Fruit fly (Drosophila melanogaster) whole organism, embryonic: ENCODE results near the gene MED15.
A peak's percentile ranks its signal among the peaks of the same experiment; 100 is the strongest.

Experiments used
- Antp ChIP-seq: fragments of 200-800 bp; sonication (Bioruptor generic); optimal IDR thresholded peaks from 3 replicates; lab custom pipeline; 2016; ENCODE audit warnings: missing biosample characterization, missing genetic modification characterization
- B-H1 ChIP-seq: fragments of 200-800 bp; sonication (Bioruptor generic); IDR thresholded peaks from 3 replicates; pipeline ENCODE4 v1.3.6; 2022; ENCODE audit warnings: missing biosample characterization, missing genetic modification characterization
- CG10147 ChIP-seq: fragments of 200-800 bp; sonication (Bioruptor generic); optimal IDR thresholded peaks from 2 replicates; lab custom pipeline; 2019; ENCODE audit warnings: missing biosample characterization, mild to moderate bottlenecking, missing genetic modification characterization, moderate library complexity
- CG10274 ChIP-seq: fragments of 200-800 bp; sonication (Bioruptor generic); optimal IDR thresholded peaks from 3 replicates; lab custom pipeline; 2017; ENCODE audit warnings: missing biosample characterization, mild to moderate bottlenecking, missing genetic modification characterization
- CG11504 ChIP-seq: fragments of 200-800 bp; sonication (Bioruptor generic); optimal IDR thresholded peaks from 3 replicates; lab custom pipeline; 2019; ENCODE audit warnings: missing biosample characterization, mild to moderate bottlenecking, missing genetic modification characterization, moderate library complexity
- CG12659 ChIP-seq: fragments of 200-800 bp; sonication (Bioruptor generic); optimal IDR thresholded peaks from 3 replicates; lab custom pipeline; 2017; ENCODE audit warnings: mild to moderate bottlenecking, missing biosample characterization, missing genetic modification reagents, missing genetic modification characterization
- CG12744 ChIP-seq: fragments of 200-800 bp; sonication (Bioruptor generic); optimal IDR thresholded peaks from 2 replicates; lab custom pipeline; 2016; ENCODE audit warnings: missing biosample characterization, missing genetic modification characterization
- CG12769 ChIP-seq: fragments of 200-800 bp; sonication (Bioruptor generic); optimal IDR thresholded peaks from 2 replicates; lab custom pipeline; 2019; ENCODE audit warnings: missing biosample characterization, mild to moderate bottlenecking, missing genetic modification characterization, moderate library complexity
- CG14014 ChIP-seq: fragments of 200-800 bp; sonication (Bioruptor generic); IDR thresholded peaks from 2 replicates; pipeline ENCODE4 v1.3.6; 2022; ENCODE audit warnings: missing biosample characterization, missing genetic modification characterization
- CG16779 ChIP-seq: fragments of 200-800 bp; sonication (Bioruptor generic); IDR thresholded peaks from 2 replicates; pipeline ENCODE4 v1.3.6; 2022; ENCODE audit warnings: missing biosample characterization, missing genetic modification characterization
- CG17568 ChIP-seq: fragments of 200-800 bp; sonication (Bioruptor generic); optimal IDR thresholded peaks from 2 replicates; lab custom pipeline; 2018; ENCODE audit warnings: missing biosample characterization, mild to moderate bottlenecking, missing genetic modification characterization, moderate library complexity
- CG2120 ChIP-seq: fragments of 200-800 bp; sonication (Bioruptor generic); optimal IDR thresholded peaks from 3 replicates; lab custom pipeline; 2016; ENCODE audit warnings: missing biosample characterization, missing genetic modification characterization
- CG3163 ChIP-seq: fragments of 200-800 bp; sonication (Bioruptor generic); optimal IDR thresholded peaks from 3 replicates; lab custom pipeline; 2016; ENCODE audit warnings: missing biosample characterization, missing genetic modification characterization
- CG3995 ChIP-seq: fragments of 200-800 bp; sonication (Bioruptor generic); optimal IDR thresholded peaks from 3 replicates; lab custom pipeline; 2016; ENCODE audit warnings: missing biosample characterization, missing genetic modification characterization
- CG4424 ChIP-seq: fragments of 200-800 bp; sonication (Bioruptor generic); optimal IDR thresholded peaks from 3 replicates; lab custom pipeline; 2016; ENCODE audit warnings: missing biosample characterization, missing genetic modification characterization
- CG5180 ChIP-seq: fragments of 200-800 bp; sonication (Bioruptor generic); optimal IDR thresholded peaks from 3 replicates; lab custom pipeline; 2017; ENCODE audit warnings: missing biosample characterization, missing genetic modification characterization, mild to moderate bottlenecking, moderate library complexity, missing genetic modification reagents
- CG6765 ChIP-seq: fragments of 200-800 bp; sonication (Bioruptor generic); optimal IDR thresholded peaks from 3 replicates; lab custom pipeline; 2017; ENCODE audit warnings: missing biosample characterization, mild to moderate bottlenecking, missing genetic modification characterization
- CG7745 ChIP-seq: fragments of 200-800 bp; sonication (Bioruptor generic); optimal IDR thresholded peaks from 2 replicates; lab custom pipeline; 2018; ENCODE audit warnings: missing biosample characterization, mild to moderate bottlenecking, missing genetic modification characterization, moderate library complexity
- CG7963 ChIP-seq: fragments of 200-800 bp; sonication (Bioruptor generic); IDR thresholded peaks from 3 replicates; pipeline ENCODE4 v1.3.6; 2022; ENCODE audit warnings: missing biosample characterization, missing genetic modification characterization; ENCODE audit not compliant: partially characterized antibody
- CG8290 ChIP-seq, 3 experiments: fragments of 200-800 bp; sonication (Bioruptor generic); optimal IDR thresholded peaks; 2 replicates each; lab custom pipeline; 2016 to 2019; ENCODE audit warnings: missing biosample characterization in 3 of 3, missing genetic modification characterization in 3 of 3, mild to moderate bottlenecking in 2 of 3, moderate library complexity in 1 of 3
- E2f1 ChIP-seq: fragments of 200-800 bp; sonication (Bioruptor generic); IDR thresholded peaks from 2 replicates; pipeline ENCODE4 v1.3.6; 2022; ENCODE audit warnings: missing biosample characterization, missing genetic modification characterization
- Ets97D ChIP-seq: fragments of 200-800 bp; sonication (Bioruptor generic); optimal IDR thresholded peaks from 3 replicates; lab custom pipeline; 2016; ENCODE audit warnings: missing biosample characterization, missing genetic modification characterization
- Fer3 ChIP-seq: fragments of 200-800 bp; sonication (Bioruptor generic); optimal IDR thresholded peaks from 2 replicates; lab custom pipeline; 2018; ENCODE audit warnings: missing biosample characterization, mild to moderate bottlenecking, missing genetic modification characterization, moderate library complexity
- Hey ChIP-seq: fragments of 200-800 bp; sonication (Bioruptor generic); optimal IDR thresholded peaks from 3 replicates; lab custom pipeline; 2018; ENCODE audit warnings: missing biosample characterization, mild to moderate bottlenecking, missing genetic modification characterization
- TFAM ChIP-seq: fragments of 200-800 bp; sonication (Bioruptor generic); optimal IDR thresholded peaks from 2 replicates; lab custom pipeline; 2017; ENCODE audit warnings: missing biosample characterization, missing genetic modification characterization, inconsistent platforms
- cato ChIP-seq: fragments of 200-800 bp; sonication (Bioruptor generic); optimal IDR thresholded peaks from 2 replicates; lab custom pipeline; 2016; ENCODE audit warnings: missing biosample characterization, missing genetic modification characterization, borderline replicate concordance
- ci ChIP-seq: fragments of 200-800 bp; sonication (Bioruptor generic); IDR thresholded peaks from 3 replicates; pipeline ENCODE4 v1.3.6; 2022; ENCODE audit warnings: missing biosample characterization, missing genetic modification characterization
- crol ChIP-seq: fragments of 200-800 bp; sonication (Bioruptor generic); IDR thresholded peaks from 2 replicates; pipeline ENCODE4 v1.3.6; 2022; ENCODE audit warnings: missing biosample characterization, missing genetic modification characterization
- crp ChIP-seq, 2 experiments: fragments of 200-800 bp; sonication (Bioruptor generic); optimal IDR thresholded peaks; 2 replicates in 1 of 2; 3 replicates in 1 of 2; lab custom pipeline; 2017; ENCODE audit warnings: missing biosample characterization in 2 of 2, missing genetic modification characterization in 2 of 2, mild to moderate bottlenecking in 1 of 2, moderate library complexity in 1 of 2
- dmrt99B ChIP-seq: fragments of 200-800 bp; sonication (Bioruptor generic); optimal IDR thresholded peaks from 2 replicates; lab custom pipeline; 2018; ENCODE audit warnings: missing biosample characterization, mild to moderate bottlenecking, missing genetic modification characterization, moderate library complexity
- emc ChIP-seq: fragments of 200-800 bp; sonication (Bioruptor generic); optimal IDR thresholded peaks from 2 replicates; lab custom pipeline; 2016; ENCODE audit warnings: missing biosample characterization, missing genetic modification characterization
- ftz-f1 ChIP-seq: fragments of 200-800 bp; sonication (Bioruptor generic); optimal IDR thresholded peaks from 2 replicates; lab custom pipeline; 2016; ENCODE audit warnings: missing biosample characterization, missing genetic modification characterization
- grau ChIP-seq: fragments of 200-800 bp; optimal IDR thresholded peaks from 3 replicates; lab custom pipeline; 2019; ENCODE audit warnings: missing biosample characterization, mild to moderate bottlenecking, missing genetic modification characterization, moderate library complexity
- grn ChIP-seq: fragments of 200-800 bp; sonication (Bioruptor generic); optimal IDR thresholded peaks from 3 replicates; lab custom pipeline; 2017; ENCODE audit warnings: missing biosample characterization, missing genetic modification characterization
- kah ChIP-seq: fragments of 200-800 bp; sonication (Bioruptor generic); optimal IDR thresholded peaks from 2 replicates; lab custom pipeline; 2018; ENCODE audit warnings: missing biosample characterization, mild to moderate bottlenecking, missing genetic modification characterization
- luna ChIP-seq: fragments of 200-800 bp; sonication (Bioruptor generic); optimal IDR thresholded peaks from 2 replicates; lab custom pipeline; 2016; ENCODE audit warnings: missing biosample characterization, missing genetic modification characterization
- pan ChIP-seq, 4 experiments: fragments of >200 bp in 3 of 4; fragments of 200-800 bp in 1 of 4; sonication (Bioruptor generic) in 1 of 4; optimal IDR thresholded peaks in 3 of 4; IDR thresholded peaks in 1 of 4; 2 replicates each; pipeline versions ENCODE4 v1.3.6 to Lab custom; 2017 to 2022; ENCODE audit warnings: missing biosample characterization in 2 of 4, missing genetic modification characterization in 2 of 4, mixed read lengths in 1 of 4
- pfk ChIP-seq: fragments of 200-800 bp; sonication (Bioruptor generic); optimal IDR thresholded peaks from 2 replicates; lab custom pipeline; 2018; ENCODE audit warnings: missing biosample characterization, mild to moderate bottlenecking, missing genetic modification characterization, moderate library complexity
- pros ChIP-seq: fragments of 200-800 bp; sonication (Bioruptor generic); optimal IDR thresholded peaks from 3 replicates; lab custom pipeline; 2019; ENCODE audit warnings: missing biosample characterization, mild to moderate bottlenecking, missing genetic modification characterization, moderate library complexity
- pum ChIP-seq: fragments of 200-800 bp; sonication (Bioruptor generic); optimal IDR thresholded peaks from 2 replicates; lab custom pipeline; 2016; ENCODE audit warnings: missing biosample characterization, missing genetic modification characterization
- row ChIP-seq: fragments of 200-800 bp; sonication (Bioruptor generic); IDR thresholded peaks from 3 replicates; pipeline ENCODE4 v1.3.6; 2022; ENCODE audit warnings: missing biosample characterization, missing genetic modification characterization
- scrt ChIP-seq: fragments of 200-800 bp; sonication (Bioruptor generic); optimal IDR thresholded peaks from 2 replicates; lab custom pipeline; 2018; ENCODE audit warnings: missing biosample characterization, mild to moderate bottlenecking, missing genetic modification characterization, moderate library complexity
- sd ChIP-seq: fragments of 200-800 bp; sonication (Bioruptor generic); optimal IDR thresholded peaks from 3 replicates; lab custom pipeline; 2018; ENCODE audit warnings: missing biosample characterization, mild to moderate bottlenecking, missing genetic modification characterization, moderate library complexity
- sens ChIP-seq: fragments of 200-800 bp; sonication (Bioruptor generic); peaks from one replicate; lab custom pipeline; 2016; ENCODE audit warnings: missing biosample characterization, missing genetic modification characterization
- stc ChIP-seq: fragments of 200-800 bp; sonication (Bioruptor generic); IDR thresholded peaks from 2 replicates; pipeline ENCODE4 v1.3.6; 2022; ENCODE audit warnings: missing biosample characterization, missing genetic modification characterization
- tio ChIP-seq: fragments of 200-800 bp; sonication (Bioruptor generic); optimal IDR thresholded peaks from 2 replicates; lab custom pipeline; 2017; ENCODE audit warnings: missing biosample characterization, missing genetic modification characterization, inconsistent platforms
- zen2 ChIP-seq: fragments of 200-800 bp; sonication (Bioruptor generic); IDR thresholded peaks from 3 replicates; pipeline ENCODE4 v1.3.6; 2022; ENCODE audit warnings: missing biosample characterization, missing genetic modification characterization; ENCODE audit not compliant: partially characterized antibody
- zfh2 ChIP-seq: fragments of 200-800 bp; sonication (Bioruptor generic); optimal IDR thresholded peaks from 2 replicates; lab custom pipeline; 2016; ENCODE audit warnings: missing biosample characterization, missing genetic modification characterization

MED15 gene

dm6 chr2L:484281-484943, 11.6 kb downstream of the MED15 start (continued):
- peak; percentile 96 for TF ChIP-seq crol
- no peak for TF ChIP-seq emc (GFP tag; lab: Kevin White, UChicago)
- peak; percentile 19; the same call in 1 of the 3 replicates for TF ChIP-seq B-H1 (GFP tag; lab: Robert Waterston, UW)
- TF ChIP-seq zfh2 (GFP tag; lab: Kevin White, UChicago), result peak; percentile 30
- peak; percentile 47 for TF ChIP-seq sens (GFP tag; lab: Kevin White, UChicago)
- TF ChIP-seq CG16779 (GFP tag; lab: Robert Waterston, UW), result no peak
- peak; percentile 74 for TF ChIP-seq CG5180
- TF ChIP-seq CG8290 (GFP tag; optimal IDR thresholded peaks at IDR 0.05; lab: Kevin White, UChicago), result no peak
- TF ChIP-seq CG8290 (tag; optimal IDR thresholded peaks at IDR 0.05; lab: Kevin White, UChicago), result peak in 1 of 2 experiments; percentile 72
- TF ChIP-seq dmrt99B (tag; lab: Kevin White, UChicago), result peak; percentile 22
- peak; percentile 96 for TF ChIP-seq kah (GFP tag; lab: Kevin White, UChicago)
- TF ChIP-seq tio, result no peak
- TF ChIP-seq cato (GFP tag; lab: Kevin White, UChicago), result no peak
- TF ChIP-seq CG6765 (GFP tag; lab: Kevin White, UChicago), result peak; percentile 28
- no peak for TF ChIP-seq pum (GFP tag; lab: Kevin White, UChicago)
- TF ChIP-seq CG14014 (GFP tag; lab: Robert Waterston, UW), result peak; percentile 61; the same call in 1 of the 2 replicates
- TF ChIP-seq Ets97D (GFP tag; lab: Kevin White, UChicago), result no peak
- peak; percentile 98 for TF ChIP-seq sd (tag; lab: Kevin White, UChicago)
- peak; percentile 21; the same call in 1 of the 3 replicates for TF ChIP-seq ci
- peak; percentile 2 for TF ChIP-seq CG10147 (GFP tag; lab: Kevin White, UChicago)
- TF ChIP-seq grau (tag; lab: Kevin White, UChicago), result peak; percentile 44
- TF ChIP-seq CG3163 (GFP tag; lab: Kevin White, UChicago), result no peak
- TF ChIP-seq pros (GFP tag; lab: Kevin White, UChicago), result peak; percentile 33
- peak; percentile 25 for TF ChIP-seq CG11504 (tag; lab: Kevin White, UChicago)
- TF ChIP-seq pan (optimal IDR thresholded peaks at IDR 0.05; lab: Kevin White, UChicago), result no peak
- TF ChIP-seq pan (GFP tag; optimal IDR thresholded peaks at IDR 0.05 in 1 of 2, IDR thresholded peaks at IDR 0.05 in 1 of 2), result peak in 1 of 2 experiments; percentile 81
- TF ChIP-seq pfk (GFP tag; lab: Kevin White, UChicago), result peak; percentile 81
- TF ChIP-seq CG3995, result no peak
- TF ChIP-seq E2f1, result peak; percentile 29
- peak; percentile 28 for TF ChIP-seq scrt (GFP tag; lab: Kevin White, UChicago)
- peak; percentile 38 for TF ChIP-seq Fer3 (tag; lab: Kevin White, UChicago)
- peak; percentile 36; the same call in 1 of the 3 replicates for TF ChIP-seq row (GFP tag; lab: Robert Waterston, UW)
- no peak for TF ChIP-seq TFAM (GFP tag; lab: Kevin White, UChicago)
- peak; percentile 6 for TF ChIP-seq CG2120 (GFP tag; lab: Kevin White, UChicago)
- TF ChIP-seq CG12769 (tag; lab: Kevin White, UChicago), result peak; percentile 99
- TF ChIP-seq CG4424 (GFP tag; lab: Kevin White, UChicago), result no peak
- TF ChIP-seq CG12744 (GFP tag; lab: Kevin White, UChicago), result no peak
- TF ChIP-seq stc (GFP tag; lab: Robert Waterston, UW), result peak; percentile 20; the same call in 1 of the 2 replicates
- TF ChIP-seq crp (GFP tag; optimal IDR thresholded peaks at IDR 0.05; lab: Kevin White, UChicago), result peak in 1 of 2 experiments; percentile 18
- 0 out of 3 replicates have a peak, but pooled peaks have one; percentile 33 for TF ChIP-seq zen2 (GFP tag; lab: Robert Waterston, UW)
- peak; percentile 71 for TF ChIP-seq CG10274 (GFP tag; lab: Kevin White, UChicago)
- peak; percentile 96 for TF ChIP-seq ftz-f1 (GFP tag; lab: Kevin White, UChicago)
- TF ChIP-seq CG12659 (GFP tag; lab: Kevin White, UChicago), result peak; percentile 29
- peak; percentile 73 for TF ChIP-seq grn (GFP tag; lab: Kevin White, UChicago)
- no peak for TF ChIP-seq luna
- no peak for TF ChIP-seq CG7745 (tag; lab: Kevin White, UChicago)
- TF ChIP-seq Hey, result peak; percentile 22
- no peak for TF ChIP-seq CG17568 (GFP tag; lab: Kevin White, UChicago)
- TF ChIP-seq CG7963, result no peak
- TF ChIP-seq Antp (GFP tag; lab: Kevin White, UChicago), result no peak
